Worm (Caenorhabditis elegans): ENCODE data around the gene F37A4.3.

Gene F37A4.3

DNA sequence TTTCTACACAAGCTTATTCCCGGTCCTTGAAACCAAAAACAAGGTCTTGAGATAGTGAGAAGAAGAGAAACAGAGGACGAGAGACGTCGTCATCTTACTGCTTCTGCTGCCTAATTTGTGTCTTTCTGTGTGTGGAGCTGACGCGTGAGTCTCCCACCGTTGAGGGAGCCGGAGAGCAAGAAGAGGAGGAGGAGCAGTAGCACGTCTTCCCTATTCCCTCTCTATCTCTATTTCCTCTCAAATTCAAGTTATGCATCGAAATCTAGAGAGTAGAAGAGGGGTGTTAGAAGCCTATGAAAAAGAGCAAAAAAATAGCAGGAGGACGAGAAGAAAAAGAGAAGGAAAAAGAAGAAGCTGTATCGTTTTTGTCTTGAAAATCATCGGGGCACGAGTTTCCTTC lies 23.2 kb upstream of the F37A4.3 start:
- peak; percentile 31; the same call in 1 of the 2 replicates for TF ChIP-seq hmg-1.2 (GFP tag; IDR thresholded peaks at IDR 0.05)
- TF ChIP-seq ceh-27 (GFP tag; optimal IDR thresholded peaks at IDR 0.05) = peak; percentile 54
- no peak for TF ChIP-seq repo-1 (tag; optimal IDR thresholded peaks at IDR 0.05)
- peak; percentile 23 for TF ChIP-seq K12H6.12 (tag; optimal IDR thresholded peaks at IDR 0.05)
- TF ChIP-seq lin-35 (GFP tag; optimal IDR thresholded peaks at IDR 0.05) = peak in 1 of 3 experiments; percentile 45
- TF ChIP-seq gei-17 (GFP tag; optimal IDR thresholded peaks at IDR 0.05) = no peak
- no peak for TF ChIP-seq ets-4 (GFP tag; optimal IDR thresholded peaks at IDR 0.05)
- TF ChIP-seq atf-7 (tag; optimal IDR thresholded peaks at IDR 0.05) = peak; percentile 6
- TF ChIP-seq madf-3 (GFP tag; IDR thresholded peaks at IDR 0.05) = peak; percentile 37; the same call in 1 of the 2 replicates

ce11 chrIII:6705515-6705914 lies 12.9 kb upstream of the F37A4.3 start, which contains the start of gene F37A4.6:
Gene F37A4.6, plus strand, starts transcription at chrIII:6705815.
- no peak for TF ChIP-seq snpc-1.1 (tag; optimal IDR thresholded peaks at IDR 0.05; ENCODE audit: insufficient read depth)
- no peak for TF ChIP-seq efl-1 (GFP tag; optimal IDR thresholded peaks at IDR 0.05)
- no peak for TF ChIP-seq C17E4.6 (GFP tag; IDR thresholded peaks at IDR 0.05)
- no peak for TF ChIP-seq F57A8.1 (GFP tag; optimal IDR thresholded peaks at IDR 0.05)
- TF ChIP-seq hrde-1 (tag; optimal IDR thresholded peaks at IDR 0.05; ENCODE audit: borderline replicate concordance) = no peak
- TF ChIP-seq somi-1 (GFP tag; optimal IDR thresholded peaks at IDR 0.05) = no peak
- TF ChIP-seq Y53G8AR.9 (GFP tag; conservative IDR thresholded peaks at IDR 0.05) = no peak
- TF ChIP-seq aptf-2 (GFP tag; conservative IDR thresholded peaks at IDR 0.05) = no peak

ce11 chrIII:6709983-6710382 lies 8.4 kb upstream of the F37A4.3 start, which contains the start of gene isw-1:
Gene isw-1, minus strand, starts transcription at chrIII:6710100.
- TF ChIP-seq pbrm-1 (GFP tag; IDR thresholded peaks at IDR 0.05) = peak; percentile 60; the same call in 1 of the 2 replicates
- no peak for TF ChIP-seq hlh-12 (tag; optimal IDR thresholded peaks at IDR 0.05)
- TF ChIP-seq Y79H2A.3 (GFP tag; conservative IDR thresholded peaks at IDR 0.05) = no peak
- no peak for TF ChIP-seq ztf-25 (GFP tag; IDR thresholded peaks at IDR 0.05)
- peak; percentile 8 for TF ChIP-seq ztf-18 (tag; optimal IDR thresholded peaks at IDR 0.05)
- peak; percentile 27 for TF ChIP-seq F49E8.2 (tag; optimal IDR thresholded peaks at IDR 0.05; ENCODE audit: insufficient read depth)
- TF ChIP-seq ZK185.1 (tag; optimal IDR thresholded peaks at IDR 0.05; ENCODE audit: poor library complexity, severe bottlenecking) = peak; percentile 13
- peak; percentile 63 for TF ChIP-seq unc-130 (GFP tag; optimal IDR thresholded peaks at IDR 0.05)
- no peak for TF ChIP-seq T26A5.8 (tag; optimal IDR thresholded peaks at IDR 0.05)
- peak; percentile 78 for TF ChIP-seq ekl-4 (GFP tag; IDR thresholded peaks at IDR 0.05)
- peak; percentile 97 for TF ChIP-seq madf-6 (GFP tag; IDR thresholded peaks at IDR 0.05)
- TF ChIP-seq T07F8.4 (tag; optimal IDR thresholded peaks at IDR 0.05) = no peak
- no peak for TF ChIP-seq sea-2 (GFP tag; IDR thresholded peaks at IDR 0.05)
- TF ChIP-seq F23B12.7 (tag; optimal IDR thresholded peaks at IDR 0.05; ENCODE audit: insufficient read depth) = peak; percentile 47
- no peak for TF ChIP-seq akir-1 (GFP tag; optimal IDR thresholded peaks at IDR 0.05)
- no peak for TF ChIP-seq ztf-28 (GFP tag; IDR thresholded peaks at IDR 0.05)
- peak; percentile 93 for TF ChIP-seq lin-54 (GFP tag; optimal IDR thresholded peaks at IDR 0.05)
- TF ChIP-seq efl-1 (GFP tag; optimal IDR thresholded peaks at IDR 0.05) = peak; percentile 98
- TF ChIP-seq dpff-1 (tag; optimal IDR thresholded peaks at IDR 0.05) = no peak
- TF ChIP-seq attf-3 (GFP tag; conservative IDR thresholded peaks at IDR 0.05) = peak; percentile 80
- TF ChIP-seq lin-35 (GFP tag; optimal IDR thresholded peaks at IDR 0.05) = peak in 2 of 3 experiments; percentile 76 to 92
- TF ChIP-seq lag-1 (GFP tag; IDR thresholded peaks at IDR 0.05) = no peak
- TF ChIP-seq F37B4.10 (GFP tag; IDR thresholded peaks at IDR 0.05) = no peak
- TF ChIP-seq Y95B8A.8 (GFP tag; IDR thresholded peaks at IDR 0.05) = 0 out of 2 replicates have a peak, but pooled peaks have one; percentile 51
- TF ChIP-seq madf-3 (GFP tag; IDR thresholded peaks at IDR 0.05) = peak; percentile 87
- peak; percentile 58; the same call in 1 of the 2 replicates for TF ChIP-seq hmg-1.2 (GFP tag; IDR thresholded peaks at IDR 0.05)
- TF ChIP-seq lsl-1 (GFP tag; optimal IDR thresholded peaks at IDR 0.05) = peak; percentile 75
- TF ChIP-seq rcor-1 (GFP tag; IDR thresholded peaks at IDR 0.05) = peak; percentile 24; the same call in 1 of the 2 replicates
- no peak for TF ChIP-seq egrh-3 (GFP tag; IDR thresholded peaks at IDR 0.05)
- TF ChIP-seq bed-2 (GFP tag; IDR thresholded peaks at IDR 0.05) = no peak
- TF ChIP-seq dox-1 (GFP tag; IDR thresholded peaks at IDR 0.05) = peak; percentile 82
- TF ChIP-seq F55B11.4 (tag; optimal IDR thresholded peaks at IDR 0.05; ENCODE audit: borderline replicate concordance, insufficient read depth) = no peak
